Worm (Caenorhabditis elegans) whole organism, L2 larva: ENCODE measurements around the gene seb-3.
A peak's percentile ranks its signal among the peaks of the same experiment; 100 is the strongest.

Source experiments
- C34F6.9 ChIP-seq: fragments of 150-350 bp; optimal IDR thresholded peaks from 2 replicates; lab custom pipeline; 2014; ENCODE audit warnings: missing biosample characterization, missing genetic modification characterization
- F13H6.1 ChIP-seq: sonication (generic microtip); optimal IDR thresholded peaks from 2 replicates; lab custom pipeline; 2016; ENCODE audit warnings: missing genetic modification characterization, missing compliant biosample characterization
- Y55F3AM.14 ChIP-seq: fragments of 200-800 bp; sonication (Bioruptor generic); optimal IDR thresholded peaks from 2 replicates; lab custom pipeline; 2018; ENCODE audit warnings: mild to moderate bottlenecking, missing genetic modification characterization, missing compliant biosample characterization
- ZK546.5 ChIP-seq: sonication (generic microtip); optimal IDR thresholded peaks from 2 replicates; lab custom pipeline; 2017; ENCODE audit warnings: missing biosample characterization, missing genetic modification characterization
- alr-1 ChIP-seq: fragments of 150-350 bp; optimal IDR thresholded peaks from 2 replicates; lab custom pipeline; 2014; ENCODE audit warnings: missing biosample characterization, missing genetic modification characterization
- aly-2 ChIP-seq: fragments of 150-350 bp; optimal IDR thresholded peaks from 2 replicates; lab custom pipeline; 2014; ENCODE audit warnings: missing biosample characterization, missing genetic modification characterization
- ceh-82 ChIP-seq: fragments of 150-350 bp; optimal IDR thresholded peaks from 2 replicates; lab custom pipeline; 2014; ENCODE audit warnings: missing biosample characterization, missing genetic modification characterization
- crh-2 ChIP-seq: sonication (generic microtip); optimal IDR thresholded peaks from 2 replicates; lab custom pipeline; 2017; ENCODE audit warnings: missing biosample characterization, missing genetic modification characterization
- dmd-4 ChIP-seq: sonication (generic microtip); optimal IDR thresholded peaks from 2 replicates; lab custom pipeline; 2017; ENCODE audit warnings: missing biosample characterization, missing genetic modification characterization
- egl-27 ChIP-seq: sonication (generic microtip); optimal IDR thresholded peaks from 3 replicates; lab custom pipeline; 2017; ENCODE audit warnings: missing biosample characterization, missing genetic modification reagents, missing genetic modification characterization
- elt-1 ChIP-seq: fragments of 150-350 bp; optimal IDR thresholded peaks from 2 replicates; lab custom pipeline; 2014; ENCODE audit warnings: missing biosample characterization, missing genetic modification characterization
- elt-3 ChIP-seq: sonication (generic microtip); optimal IDR thresholded peaks from 2 replicates; lab custom pipeline; 2017; ENCODE audit warnings: missing biosample characterization, missing genetic modification characterization
- gmeb-1 ChIP-seq: fragments of 150-350 bp; optimal IDR thresholded peaks from 2 replicates; lab custom pipeline; 2014; ENCODE audit warnings: missing biosample characterization, missing genetic modification characterization
- lin-11 ChIP-seq: fragments of 150-350 bp; sonication (generic microtip); optimal IDR thresholded peaks from 2 replicates; lab custom pipeline; 2014; ENCODE audit warnings: missing biosample characterization, missing genetic modification characterization, inconsistent platforms, mixed read lengths
- lin-13 ChIP-seq: fragments of 150-350 bp; optimal IDR thresholded peaks from 2 replicates; lab custom pipeline; 2014; ENCODE audit warnings: missing biosample characterization, missing genetic modification reagents, missing genetic modification characterization
- lin-39 ChIP-seq: fragments of 150-350 bp; optimal IDR thresholded peaks from 2 replicates; lab custom pipeline; 2014; ENCODE audit warnings: missing biosample characterization, missing genetic modification reagents, missing genetic modification characterization
- lsy-2 ChIP-seq, 2 experiments: fragments of 150-350 bp in 1 of 2; sonication (generic microtip) in 1 of 2; optimal IDR thresholded peaks; 2 replicates each; lab custom pipeline; 2014 to 2017; ENCODE audit warnings: missing biosample characterization in 2 of 2, missing genetic modification characterization in 2 of 2
- mbf-1 ChIP-seq: sonication (generic microtip); optimal IDR thresholded peaks from 2 replicates; lab custom pipeline; 2017; ENCODE audit warnings: missing biosample characterization, missing genetic modification characterization
- mdl-1 ChIP-seq, 2 experiments: fragments of 150-350 bp in 1 of 2; sonication (generic microtip) in 1 of 2; optimal IDR thresholded peaks; 2 replicates each; lab custom pipeline; 2017; ENCODE audit warnings: missing biosample characterization in 2 of 2, missing genetic modification characterization in 2 of 2
- nhr-10 ChIP-seq: sonication (generic microtip); optimal IDR thresholded peaks from 2 replicates; lab custom pipeline; 2017; ENCODE audit warnings: missing biosample characterization, missing genetic modification characterization
- nhr-11 ChIP-seq: fragments of 150-350 bp; optimal IDR thresholded peaks from 2 replicates; lab custom pipeline; 2014; ENCODE audit warnings: missing biosample characterization, missing genetic modification characterization
- nhr-12 ChIP-seq: fragments of 150-350 bp; optimal IDR thresholded peaks from 2 replicates; lab custom pipeline; 2014; ENCODE audit warnings: missing biosample characterization, missing genetic modification characterization
- nhr-129 ChIP-seq: fragments of 150-350 bp; optimal IDR thresholded peaks from 2 replicates; lab custom pipeline; 2014; ENCODE audit warnings: missing biosample characterization, missing genetic modification characterization
- nhr-21 ChIP-seq: fragments of 150-350 bp; optimal IDR thresholded peaks from 2 replicates; lab custom pipeline; 2014; ENCODE audit warnings: missing biosample characterization, missing genetic modification characterization
- nhr-237 ChIP-seq: fragments of 150-350 bp; optimal IDR thresholded peaks from 2 replicates; lab custom pipeline; 2014; ENCODE audit warnings: missing biosample characterization, missing genetic modification characterization
- nhr-25 ChIP-seq: fragments of 150-350 bp; sonication (generic microtip); optimal IDR thresholded peaks from 3 replicates; lab custom pipeline; 2014; ENCODE audit warnings: missing biosample characterization, missing genetic modification characterization
- nhr-6 ChIP-seq: fragments of 150-350 bp; optimal IDR thresholded peaks from 2 replicates; lab custom pipeline; 2014; ENCODE audit warnings: missing biosample characterization, missing genetic modification characterization
- nhr-77 ChIP-seq: fragments of 150-350 bp; optimal IDR thresholded peaks from 2 replicates; lab custom pipeline; 2014; ENCODE audit warnings: missing biosample characterization, missing genetic modification characterization
- peb-1 ChIP-seq: fragments of 150-350 bp; optimal IDR thresholded peaks from 2 replicates; lab custom pipeline; 2014; ENCODE audit warnings: missing biosample characterization, missing genetic modification characterization
- skn-1 ChIP-seq: sonication (generic microtip); optimal IDR thresholded peaks from 2 replicates; lab custom pipeline; 2017; ENCODE audit warnings: missing biosample characterization, missing genetic modification characterization
- sma-3 ChIP-seq: sonication (generic microtip); optimal IDR thresholded peaks from 2 replicates; lab custom pipeline; 2016; ENCODE audit warnings: missing genetic modification reagents, missing genetic modification characterization, missing compliant biosample characterization
- sma-9 ChIP-seq, 2 experiments: fragments of 150-350 bp in 1 of 2; sonication (generic microtip) in 1 of 2; optimal IDR thresholded peaks; 2 replicates each; lab custom pipeline; 2014 to 2016; ENCODE audit warnings: missing genetic modification characterization in 2 of 2, mild to moderate bottlenecking in 1 of 2, missing biosample characterization in 1 of 2, missing compliant biosample characterization in 1 of 2, missing genetic modification reagents in 1 of 2, moderate library complexity in 1 of 2
- snpc-4 ChIP-seq: fragments of 150-350 bp; optimal IDR thresholded peaks from 2 replicates; lab custom pipeline; 2014; ENCODE audit warnings: missing biosample characterization, missing genetic modification characterization
- unc-55 ChIP-seq: fragments of 150-350 bp; sonication (generic microtip); optimal IDR thresholded peaks from 3 replicates; lab custom pipeline; 2014; ENCODE audit warnings: missing biosample characterization, missing genetic modification reagents, missing genetic modification characterization
- unc-62 ChIP-seq: fragments of 150-350 bp; optimal IDR thresholded peaks from 2 replicates; lab custom pipeline; 2014; ENCODE audit warnings: missing biosample characterization, missing genetic modification reagents, missing genetic modification characterization
- zag-1 ChIP-seq: fragments of 150-350 bp; optimal IDR thresholded peaks from 2 replicates; lab custom pipeline; 2014; ENCODE audit warnings: missing biosample characterization, missing genetic modification characterization
- ztf-1 ChIP-seq: fragments of 200-800 bp; sonication (Bioruptor generic); conservative IDR thresholded peaks from 2 replicates; pipeline ENCODE4 v1.3.6; 2022; ENCODE audit warnings: missing genetic modification characterization, missing compliant biosample characterization
- ztf-11 ChIP-seq: sonication (generic microtip); optimal IDR thresholded peaks from 2 replicates; lab custom pipeline; 2017; ENCODE audit warnings: missing biosample characterization, missing genetic modification characterization
- ztf-4 ChIP-seq: fragments of 150-350 bp; optimal IDR thresholded peaks from 2 replicates; lab custom pipeline; 2014; ENCODE audit warnings: missing biosample characterization, missing genetic modification characterization

The seb-3 gene

ce11 chrX:15026008-15026407 is at the start of gene seb-3:
Gene seb-3 (plus strand): TSS chrX:15026308.
- no peak for TF ChIP-seq nhr-237 (tag; lab: Kevin White, UChicago)
- no peak for TF ChIP-seq crh-2 (tag; lab: Kevin White, UChicago)
- no peak for TF ChIP-seq peb-1
- TF ChIP-seq unc-55 (GFP tag; lab: Kevin White, UChicago), result no peak
- TF ChIP-seq ZK546.5 (tag; lab: Kevin White, UChicago), result no peak
- no peak for TF ChIP-seq alr-1 (tag; lab: Kevin White, UChicago)
- TF ChIP-seq lin-11 (tag; lab: Kevin White, UChicago), result no peak
- no peak for TF ChIP-seq nhr-12 (tag; lab: Kevin White, UChicago)
- TF ChIP-seq unc-62 (GFP tag; lab: Kevin White, UChicago), result no peak
- no peak for TF ChIP-seq C34F6.9 (tag; lab: Kevin White, UChicago)
- no peak for TF ChIP-seq nhr-10 (tag; lab: Kevin White, UChicago)
- no peak for TF ChIP-seq nhr-6 (tag; lab: Kevin White, UChicago)
- TF ChIP-seq egl-27, result no peak
- no peak for TF ChIP-seq snpc-4 (tag; lab: Kevin White, UChicago)
- TF ChIP-seq mdl-1 (tag; optimal IDR thresholded peaks at IDR 0.05; lab: Kevin White, UChicago), result no peak
- TF ChIP-seq ztf-11, result no peak
- TF ChIP-seq, all 48 proteins: peak for 0

ce11 chrX:14976840-14977534 is 49.1 kb upstream of the seb-3 start:
- TF ChIP-seq lin-39 (tag; lab: Kevin White, UChicago) (no peak), aly-2 (no peak), elt-3 (tag; lab: Kevin White, UChicago) (no peak), gmeb-1 (tag; lab: Kevin White, UChicago) (no peak), sma-9 (GFP tag; optimal IDR thresholded peaks at IDR 0.05; lab: Kevin White, UChicago) (no peak), sma-9 (tag; optimal IDR thresholded peaks at IDR 0.05; lab: Kevin White, UChicago) (no peak)

DNA sequence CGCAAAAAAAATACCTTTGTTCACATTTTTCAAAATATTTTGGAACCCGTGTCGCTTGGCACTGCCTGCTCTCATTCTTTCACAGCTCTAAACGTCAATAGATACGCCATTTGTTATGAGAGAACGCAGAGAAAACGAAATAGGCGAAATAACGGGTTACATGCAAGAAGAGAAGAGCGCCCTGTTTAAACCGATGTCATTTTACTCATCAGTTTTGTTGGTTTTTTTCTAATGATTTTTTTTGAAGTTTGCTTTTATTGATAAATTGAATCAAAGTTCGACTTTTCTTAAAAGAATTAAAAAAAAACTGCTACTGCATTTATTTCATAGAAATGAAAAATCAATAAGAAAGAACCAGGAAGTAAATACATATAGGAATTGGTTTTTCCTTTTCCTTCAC is 47.4 kb upstream of the seb-3 start:
- TF ChIP-seq elt-1 (tag; lab: Kevin White, UChicago), result no peak
- peak; percentile 17 for TF ChIP-seq nhr-21 (tag; lab: Kevin White, UChicago)
- peak; percentile 48 for TF ChIP-seq C34F6.9 (tag; lab: Kevin White, UChicago)
- TF ChIP-seq dmd-4, result no peak
- TF ChIP-seq ztf-4 (tag; lab: Kevin White, UChicago), result peak; percentile 72
- no peak for TF ChIP-seq skn-1 (tag; lab: Kevin White, UChicago)
- TF ChIP-seq lsy-2 (tag; optimal IDR thresholded peaks at IDR 0.05; lab: Kevin White, UChicago), result peak in 1 of 2 experiments; percentile 64
- no peak for TF ChIP-seq Y55F3AM.14
- TF ChIP-seq crh-2 (tag; lab: Kevin White, UChicago), result peak; percentile 54
- peak; percentile 27 for TF ChIP-seq sma-3 (GFP tag; lab: Kevin White, UChicago)
- TF ChIP-seq nhr-10 (tag; lab: Kevin White, UChicago), result no peak
- peak; percentile 55 for TF ChIP-seq nhr-129
- no peak for TF ChIP-seq nhr-11 (tag; lab: Kevin White, UChicago)
- TF ChIP-seq nhr-25, result peak; percentile 51
- TF ChIP-seq nhr-237 (tag; lab: Kevin White, UChicago), result no peak
- no peak for TF ChIP-seq ZK546.5 (tag; lab: Kevin White, UChicago)
- TF ChIP-seq nhr-12 (tag; lab: Kevin White, UChicago), result no peak
- TF ChIP-seq nhr-77 (tag; lab: Kevin White, UChicago), result no peak
- TF ChIP-seq nhr-6 (tag; lab: Kevin White, UChicago), result no peak
- TF ChIP-seq unc-62 (GFP tag; lab: Kevin White, UChicago), result no peak
- no peak for TF ChIP-seq ztf-11
- TF ChIP-seq ceh-82 (tag; lab: Kevin White, UChicago), result no peak
- TF ChIP-seq mdl-1 (tag; optimal IDR thresholded peaks at IDR 0.05; lab: Kevin White, UChicago), result no peak
- TF ChIP-seq elt-3 (tag; lab: Kevin White, UChicago), result no peak
- no peak for TF ChIP-seq aly-2
- TF ChIP-seq zag-1, result no peak
- peak; percentile 44 for TF ChIP-seq F13H6.1 (tag; lab: Kevin White, UChicago)
- TF ChIP-seq unc-55 (GFP tag; lab: Kevin White, UChicago), result peak; percentile 20
- TF ChIP-seq snpc-4 (tag; lab: Kevin White, UChicago), result no peak
- TF ChIP-seq mbf-1, result no peak
- TF ChIP-seq sma-9 (GFP tag; optimal IDR thresholded peaks at IDR 0.05; lab: Kevin White, UChicago), result peak; percentile 50
- no peak for TF ChIP-seq sma-9 (tag; optimal IDR thresholded peaks at IDR 0.05; lab: Kevin White, UChicago)
- peak; percentile 0 for TF ChIP-seq lin-13
- TF ChIP-seq lin-11 (tag; lab: Kevin White, UChicago), result no peak
- no peak for TF ChIP-seq ztf-1 (GFP tag; lab: Robert Waterston, UW)
